Worm (Caenorhabditis elegans): ENCODE data around the gene nhr-167.

nhr-167 gene

ce11 chrX:11946788-11947463 lies 35.0 kb downstream of the nhr-167 start, which contains the start of gene nfya-1 (continued):
- TF ChIP-seq blmp-1 (tag; optimal IDR thresholded peaks at IDR 0.05; ENCODE audit: insufficient read depth) (no peak), skn-1 (tag; optimal IDR thresholded peaks at IDR 0.05) (no peak), Y55F3AM.14 (GFP tag; optimal IDR thresholded peaks at IDR 0.05) (no peak), nhr-23 (tag; optimal IDR thresholded peaks at IDR 0.05) (no peak), nhr-10 (tag; optimal IDR thresholded peaks at IDR 0.05) (no peak), unc-55 (GFP tag; optimal IDR thresholded peaks at IDR 0.05) (peak; percentile 74), nhr-11 (tag; optimal IDR thresholded peaks at IDR 0.05) (no peak), dmd-4 (tag; optimal IDR thresholded peaks at IDR 0.05) (no peak), lin-13 (GFP tag; optimal IDR thresholded peaks at IDR 0.05) (peak; percentile 58), sma-9 (GFP tag; optimal IDR thresholded peaks at IDR 0.05) (peak; percentile 53), sma-9 (tag; optimal IDR thresholded peaks at IDR 0.05) (no peak)

- TF ChIP-seq gmeb-1 (tag; optimal IDR thresholded peaks at IDR 0.05) (no peak), elt-1 (tag; optimal IDR thresholded peaks at IDR 0.05) (no peak), Y55F3AM.14 (GFP tag; optimal IDR thresholded peaks at IDR 0.05) (no peak), nhr-129 (tag; optimal IDR thresholded peaks at IDR 0.05) (no peak), elt-3 (tag; optimal IDR thresholded peaks at IDR 0.05) (no peak), sma-3 (GFP tag; optimal IDR thresholded peaks at IDR 0.05) (no peak)
These were observed 39.9 kb downstream of the nhr-167 start, which contains the start of gene F55G7.3 for ce11 chrX:11941951-11942350. F55G7.3 (minus strand) TSS chrX:11942051.

ce11 chrX:11938826-11939225 lies 43.1 kb downstream of the nhr-167 start, which contains the start of gene F55G7.5:
F55G7.5 (minus strand) TSS chrX:11938926.
- TF ChIP-seq unc-55 (GFP tag; optimal IDR thresholded peaks at IDR 0.05) (no peak), lin-39 (tag; optimal IDR thresholded peaks at IDR 0.05) (no peak), nhr-237 (tag; optimal IDR thresholded peaks at IDR 0.05) (no peak), ZK546.5 (tag; optimal IDR thresholded peaks at IDR 0.05) (no peak), ama-1 (optimal IDR thresholded peaks at IDR 0.05) (no peak), unc-62 (GFP tag; optimal IDR thresholded peaks at IDR 0.05) (no peak), nhr-129 (tag; optimal IDR thresholded peaks at IDR 0.05) (no peak), aly-2 (tag; optimal IDR thresholded peaks at IDR 0.05) (no peak)

ce11 chrX:11937343-11937935 lies 44.4 kb downstream of the nhr-167 start:
- TF ChIP-seq Y55F3AM.14 (GFP tag; optimal IDR thresholded peaks at IDR 0.05) (peak; percentile 92), elt-3 (tag; optimal IDR thresholded peaks at IDR 0.05) (peak; percentile 77), mab-5 (tag; optimal IDR thresholded peaks at IDR 0.05) (peak; percentile 98), sma-3 (GFP tag; optimal IDR thresholded peaks at IDR 0.05) (peak; percentile 99), ztf-4 (tag; optimal IDR thresholded peaks at IDR 0.05) (peak; percentile 91), ceh-16 (tag; optimal IDR thresholded peaks at IDR 0.05) (peak; percentile 92), sem-4 (tag; optimal IDR thresholded peaks at IDR 0.05) (peak; percentile 97), unc-55 (GFP tag; optimal IDR thresholded peaks at IDR 0.05) (peak; percentile 99), peb-1 (tag; optimal IDR thresholded peaks at IDR 0.05) (no peak), lin-39 (tag; optimal IDR thresholded peaks at IDR 0.05) (peak; percentile 93), nhr-25 (tag; optimal IDR thresholded peaks at IDR 0.05) (peak; percentile 98), ceh-82 (tag; optimal IDR thresholded peaks at IDR 0.05) (peak; percentile 96), ZK546.5 (tag; optimal IDR thresholded peaks at IDR 0.05) (peak; percentile 71), nhr-10 (tag; optimal IDR thresholded peaks at IDR 0.05) (peak; percentile 99), dmd-4 (tag; optimal IDR thresholded peaks at IDR 0.05) (peak; percentile 75), mdl-1 (tag; optimal IDR thresholded peaks at IDR 0.05) (peak; percentile 90 to 92), lin-13 (GFP tag; optimal IDR thresholded peaks at IDR 0.05) (peak; percentile 99), nhr-237 (tag; optimal IDR thresholded peaks at IDR 0.05) (peak; percentile 96), egl-27 (tag; optimal IDR thresholded peaks at IDR 0.05) (peak; percentile 99), gmeb-1 (tag; optimal IDR thresholded peaks at IDR 0.05) (peak; percentile 97), nhr-12 (tag; optimal IDR thresholded peaks at IDR 0.05) (peak; percentile 70), unc-39 (tag; optimal IDR thresholded peaks at IDR 0.05) (peak; percentile 89), lin-11 (tag; optimal IDR thresholded peaks at IDR 0.05) (peak; percentile 76), nhr-6 (tag; optimal IDR thresholded peaks at IDR 0.05) (peak; percentile 99), mbf-1 (tag; optimal IDR thresholded peaks at IDR 0.05) (peak; percentile 75), zag-1 (tag; optimal IDR thresholded peaks at IDR 0.05) (peak; percentile 96), ztf-1 (GFP tag; conservative IDR thresholded peaks at IDR 0.05) (0 out of 2 replicates have a peak, but pooled peaks have one; percentile 55), elt-1 (tag; optimal IDR thresholded peaks at IDR 0.05) (no peak), alr-1 (tag; optimal IDR thresholded peaks at IDR 0.05) (no peak), crh-2 (tag; optimal IDR thresholded peaks at IDR 0.05) (peak; percentile 99), aly-2 (tag; optimal IDR thresholded peaks at IDR 0.05) (no peak), nhr-77 (tag; optimal IDR thresholded peaks at IDR 0.05) (peak; percentile 98), snpc-4 (tag; optimal IDR thresholded peaks at IDR 0.05) (peak; percentile 91), skn-1 (tag; optimal IDR thresholded peaks at IDR 0.05) (peak; percentile 98), unc-62 (GFP tag; optimal IDR thresholded peaks at IDR 0.05) (peak; percentile 93), lsy-2 (tag; optimal IDR thresholded peaks at IDR 0.05) (peak; percentile 95 to 97), F13H6.1 (tag; optimal IDR thresholded peaks at IDR 0.05) (peak; percentile 98), nhr-23 (tag; optimal IDR thresholded peaks at IDR 0.05) (no peak)
